Worm (Caenorhabditis elegans) whole organism, young adult: Measurements from ENCODE around the gene Y53C12A.7.

Experiments
- B0019.2 ChIP-seq: fragments of 200-800 bp; sonication (Bioruptor generic); conservative IDR thresholded peaks from 2 replicates; pipeline ENCODE4 v1.3.6; 2022; ENCODE audit warnings: missing genetic modification reagents, missing genetic modification characterization, missing compliant biosample characterization
- C06A6.2 ChIP-seq: fragments of 200-800 bp; sonication (Bioruptor generic); conservative IDR thresholded peaks from 2 replicates; pipeline ENCODE4 v1.3.6; 2022; ENCODE audit warnings: missing genetic modification characterization, missing compliant biosample characterization
- C17E4.6 ChIP-seq: fragments of 200-800 bp; sonication (Bioruptor generic); IDR thresholded peaks from 2 replicates; pipeline ENCODE4 v1.3.6; 2022; ENCODE audit warnings: missing genetic modification reagents, missing genetic modification characterization, missing compliant biosample characterization
- F39B2.1 ChIP-seq: fragments of 200-800 bp; sonication (Bioruptor generic); IDR thresholded peaks from 2 replicates; pipeline ENCODE4 v1.3.6; 2022; ENCODE audit warnings: missing genetic modification reagents, missing genetic modification characterization, missing compliant biosample characterization
- F49E8.2 ChIP-seq: sonication (generic microtip); optimal IDR thresholded peaks from 3 replicates; lab custom pipeline; 2017; ENCODE audit warnings: missing genetic modification characterization, mild to moderate bottlenecking, missing compliant biosample characterization, antibody characterized with exemption, moderate library complexity; ENCODE audit not compliant: insufficient read depth
- F55B11.4 ChIP-seq: sonication (generic microtip); optimal IDR thresholded peaks from 2 replicates; lab custom pipeline; 2016; ENCODE audit warnings: missing compliant biosample characterization, missing genetic modification characterization, borderline replicate concordance; ENCODE audit not compliant: insufficient read depth
- F57A8.1 ChIP-seq: fragments of 200-800 bp; sonication (Bioruptor generic); optimal IDR thresholded peaks from 2 replicates; lab custom pipeline; 2018; ENCODE audit warnings: mild to moderate bottlenecking, missing genetic modification characterization, moderate library complexity, missing compliant biosample characterization
- T26A5.8 ChIP-seq: sonication (generic microtip); optimal IDR thresholded peaks from 2 replicates; lab custom pipeline; 2016; ENCODE audit warnings: missing genetic modification characterization, missing compliant biosample characterization
- Y53G8AR.9 ChIP-seq: fragments of 200-800 bp; sonication (Bioruptor generic); conservative IDR thresholded peaks from 2 replicates; pipeline ENCODE4 v1.3.6; 2022; ENCODE audit warnings: missing genetic modification reagents, missing genetic modification characterization, missing compliant biosample characterization
- Y56A3A.18 ChIP-seq: fragments of 200-800 bp; sonication (Bioruptor generic); IDR thresholded peaks from 2 replicates; pipeline ENCODE4 v1.3.6; 2022; ENCODE audit warnings: missing genetic modification reagents, missing genetic modification characterization, missing compliant biosample characterization
- Y79H2A.3 ChIP-seq: fragments of 200-800 bp; sonication (Bioruptor generic); conservative IDR thresholded peaks from 2 replicates; pipeline ENCODE4 v1.3.6; 2022; ENCODE audit warnings: missing genetic modification reagents, missing genetic modification characterization, missing compliant biosample characterization
- ama-1 ChIP-seq, 3 experiments: fragments of 150-350 bp in 1 of 3; sonication (generic microtip) in 2 of 3; optimal IDR thresholded peaks; 2 replicates each; lab custom pipeline; 2014 to 2018; ENCODE audit warnings: missing biosample characterization in 2 of 3, missing genetic modification characterization in 2 of 3, missing genetic modification reagents in 2 of 3
- atf-7 ChIP-seq: sonication (generic microtip); optimal IDR thresholded peaks from 2 replicates; lab custom pipeline; 2017; ENCODE audit warnings: mild to moderate bottlenecking, missing genetic modification characterization, missing compliant biosample characterization
- athp-1 ChIP-seq: sonication (generic microtip); optimal IDR thresholded peaks from 2 replicates; lab custom pipeline; 2017; ENCODE audit warnings: mild to moderate bottlenecking, missing genetic modification characterization, missing compliant biosample characterization
- attf-5 ChIP-seq: fragments of 200-800 bp; sonication (Bioruptor generic); optimal IDR thresholded peaks from 2 replicates; lab custom pipeline; 2018; ENCODE audit warnings: mild to moderate bottlenecking, missing genetic modification characterization, missing compliant biosample characterization
- attf-6 ChIP-seq: fragments of 200-800 bp; sonication (Bioruptor generic); IDR thresholded peaks from 2 replicates; pipeline ENCODE4 v1.3.6; 2022; ENCODE audit warnings: missing genetic modification reagents, missing genetic modification characterization, missing compliant biosample characterization
- bed-2 ChIP-seq: fragments of 200-800 bp; sonication (Bioruptor generic); IDR thresholded peaks from 2 replicates; pipeline ENCODE4 v1.3.6; 2022; ENCODE audit warnings: missing genetic modification reagents, missing genetic modification characterization, missing compliant biosample characterization
- ceh-40 ChIP-seq: fragments of 200-800 bp; sonication (Bioruptor generic); IDR thresholded peaks from 2 replicates; pipeline ENCODE4 v1.3.6; 2022; ENCODE audit warnings: missing genetic modification characterization, missing compliant biosample characterization
- ceh-58 ChIP-seq: fragments of 200-800 bp; sonication (Bioruptor generic); IDR thresholded peaks from 2 replicates; pipeline ENCODE4 v1.3.6; 2022; ENCODE audit warnings: missing genetic modification characterization, missing compliant biosample characterization
- chd-7 ChIP-seq: sonication (generic microtip); optimal IDR thresholded peaks from 2 replicates; lab custom pipeline; 2016; ENCODE audit warnings: mild to moderate bottlenecking, missing genetic modification characterization, moderate library complexity, missing compliant biosample characterization
- egl-44 ChIP-seq: fragments of 200-800 bp; sonication (Bioruptor generic); IDR thresholded peaks from 2 replicates; pipeline ENCODE4 v1.3.6; 2022; ENCODE audit warnings: missing genetic modification reagents, missing genetic modification characterization, missing compliant biosample characterization
- egrh-3 ChIP-seq: fragments of 200-800 bp; sonication (Bioruptor generic); IDR thresholded peaks from 2 replicates; pipeline ENCODE4 v1.3.6; 2022; ENCODE audit warnings: missing genetic modification reagents, missing genetic modification characterization, missing compliant biosample characterization
- ets-4 ChIP-seq: fragments of 200-800 bp; sonication (Bioruptor generic); optimal IDR thresholded peaks from 2 replicates; lab custom pipeline; 2018; ENCODE audit warnings: mild to moderate bottlenecking, missing genetic modification characterization, missing compliant biosample characterization
- fkh-3 ChIP-seq: sonication (generic microtip); optimal IDR thresholded peaks from 2 replicates; lab custom pipeline; 2016; ENCODE audit warnings: mild to moderate bottlenecking, missing genetic modification characterization, missing compliant biosample characterization
- gei-17 ChIP-seq: fragments of 200-800 bp; sonication (Bioruptor generic); optimal IDR thresholded peaks from 2 replicates; lab custom pipeline; 2018; ENCODE audit warnings: mild to moderate bottlenecking, missing genetic modification characterization, missing compliant biosample characterization
- hsf-1 ChIP-seq: fragments of 200-800 bp; sonication (Bioruptor generic); IDR thresholded peaks from 2 replicates; pipeline ENCODE4 v1.3.6; 2022; ENCODE audit warnings: missing genetic modification reagents, missing genetic modification characterization, missing compliant biosample characterization
- let-607 ChIP-seq, 2 experiments: fragments of 200-800 bp in 1 of 2; sonication (Bioruptor generic) in 1 of 2; sonication (generic microtip) in 1 of 2; optimal IDR thresholded peaks; 2 replicates each; lab custom pipeline; 2016 to 2018; ENCODE audit warnings: mild to moderate bottlenecking in 2 of 2, missing compliant biosample characterization in 2 of 2, missing genetic modification characterization in 2 of 2, moderate library complexity in 2 of 2, missing genotype in 1 of 2
- lin-35 ChIP-seq, 3 experiments: fragments of 150-350 bp in 2 of 3; sonication (generic microtip) in 1 of 3; optimal IDR thresholded peaks; 2 replicates each; lab custom pipeline; 2014 to 2018; ENCODE audit warnings: missing biosample characterization in 3 of 3, missing genetic modification characterization in 3 of 3, missing genetic modification reagents in 3 of 3
- lin-54 ChIP-seq: fragments of 200-800 bp; sonication (Bioruptor generic); optimal IDR thresholded peaks from 2 replicates; lab custom pipeline; 2018; ENCODE audit warnings: mild to moderate bottlenecking, missing genetic modification characterization, missing compliant biosample characterization
- lir-1 ChIP-seq: fragments of 200-800 bp; sonication (Bioruptor generic); conservative IDR thresholded peaks from 2 replicates; pipeline ENCODE4 v1.3.6; 2022; ENCODE audit warnings: missing genetic modification reagents, missing genetic modification characterization, missing compliant biosample characterization
- lsl-1 ChIP-seq: fragments of 200-800 bp; sonication (Bioruptor generic); optimal IDR thresholded peaks from 2 replicates; lab custom pipeline; 2018; ENCODE audit warnings: mild to moderate bottlenecking, missing genetic modification characterization, moderate library complexity, missing compliant biosample characterization
- madf-3 ChIP-seq: fragments of 200-800 bp; sonication (Bioruptor generic); IDR thresholded peaks from 2 replicates; pipeline ENCODE4 v1.3.6; 2022; ENCODE audit warnings: missing genetic modification reagents, missing genetic modification characterization, missing compliant biosample characterization
- mel-28 ChIP-seq: sonication (generic microtip); optimal IDR thresholded peaks from 2 replicates; lab custom pipeline; 2016; ENCODE audit warnings: borderline replicate concordance, mild to moderate bottlenecking, missing genetic modification characterization, missing compliant biosample characterization
- nfya-2 ChIP-seq: fragments of 200-800 bp; sonication (Bioruptor generic); IDR thresholded peaks from 2 replicates; pipeline ENCODE4 v1.3.6; 2022; ENCODE audit warnings: missing genetic modification reagents, missing genetic modification characterization, missing compliant biosample characterization
- nfyb-1 ChIP-seq: fragments of 200-800 bp; sonication (Bioruptor generic); IDR thresholded peaks from 2 replicates; pipeline ENCODE4 v1.3.6; 2022; ENCODE audit warnings: missing genetic modification reagents, missing genetic modification characterization, missing compliant biosample characterization
- nhr-120 ChIP-seq: fragments of 200-800 bp; sonication (Bioruptor generic); IDR thresholded peaks from 2 replicates; pipeline ENCODE4 v1.3.6; 2022; ENCODE audit warnings: missing genetic modification characterization, missing compliant biosample characterization
- nhr-179 ChIP-seq: sonication (generic microtip); optimal IDR thresholded peaks from 2 replicates; lab custom pipeline; 2016; ENCODE audit warnings: mild to moderate bottlenecking, missing genetic modification characterization, missing compliant biosample characterization
- nhr-27 ChIP-seq: fragments of 200-800 bp; sonication (Bioruptor generic); optimal IDR thresholded peaks from 2 replicates; lab custom pipeline; 2018; ENCODE audit warnings: mild to moderate bottlenecking, missing genetic modification characterization, moderate library complexity, missing compliant biosample characterization
- rcor-1 ChIP-seq: fragments of 200-800 bp; sonication (Bioruptor generic); IDR thresholded peaks from 2 replicates; pipeline ENCODE4 v1.3.6; 2022; ENCODE audit warnings: missing genetic modification reagents, missing genetic modification characterization, missing compliant biosample characterization
- repo-1 ChIP-seq: sonication (generic microtip); optimal IDR thresholded peaks from 2 replicates; lab custom pipeline; 2017; ENCODE audit warnings: mild to moderate bottlenecking, missing genetic modification characterization, missing compliant biosample characterization
- rpc-1 ChIP-seq, 2 experiments: fragments of 150-350 bp in 1 of 2; sonication (generic microtip) in 1 of 2; optimal IDR thresholded peaks; 2 replicates each; lab custom pipeline; 2014 to 2018; ENCODE audit warnings: missing biosample characterization in 1 of 2, missing genetic modification characterization in 1 of 2, missing genetic modification reagents in 1 of 2, missing genotype in 1 of 2
- sdz-38 ChIP-seq: sonication (generic microtip); optimal IDR thresholded peaks from 2 replicates; lab custom pipeline; 2016; ENCODE audit warnings: missing genotype, missing genetic modification characterization, missing compliant biosample characterization
- sea-2 ChIP-seq: fragments of 200-800 bp; sonication (Bioruptor generic); IDR thresholded peaks from 2 replicates; pipeline ENCODE4 v1.3.6; 2022; ENCODE audit warnings: missing genetic modification characterization, missing compliant biosample characterization
- snpc-1.1 ChIP-seq: sonication (generic microtip); optimal IDR thresholded peaks from 2 replicates; lab custom pipeline; 2017; ENCODE audit warnings: missing genetic modification characterization, mild to moderate bottlenecking, missing compliant biosample characterization, antibody characterized with exemption, moderate library complexity, missing genotype, missing genetic modification reagents; ENCODE audit not compliant: insufficient read depth
- somi-1 ChIP-seq: fragments of 200-800 bp; sonication (Bioruptor generic); optimal IDR thresholded peaks from 2 replicates; lab custom pipeline; 2018; ENCODE audit warnings: mild to moderate bottlenecking, missing genetic modification characterization, missing compliant biosample characterization
- zfh-2 ChIP-seq: fragments of 200-800 bp; sonication (Bioruptor generic); conservative IDR thresholded peaks from 2 replicates; pipeline ENCODE4 v1.3.6; 2022; ENCODE audit warnings: missing genetic modification reagents, missing genetic modification characterization, missing compliant biosample characterization
- zim-3 ChIP-seq: sonication (generic microtip); optimal IDR thresholded peaks from 2 replicates; lab custom pipeline; 2017; ENCODE audit warnings: mild to moderate bottlenecking, missing genetic modification characterization, moderate library complexity, missing compliant biosample characterization
- ztf-26 ChIP-seq: sonication (generic microtip); optimal IDR thresholded peaks from 2 replicates; lab custom pipeline; 2017; ENCODE audit warnings: missing genetic modification characterization, missing compliant biosample characterization

Gene Y53C12A.7

ce11 chrII:9740552-9740951 is 40.2 kb downstream of the Y53C12A.7 start (continued):
- TF ChIP-seq nhr-179 (tag; lab: Kevin White, UChicago) (no peak), snpc-1.1 (no peak), bed-2 (GFP tag; lab: Robert Waterston, UW) (no peak), ama-1 (optimal IDR thresholded peaks at IDR 0.05; lab: Kevin White, UChicago) (no peak), ama-1 (GFP tag; optimal IDR thresholded peaks at IDR 0.05; lab: Kevin White, UChicago) (no peak), ceh-40 (no peak), hsf-1 (GFP tag; lab: Robert Waterston, UW) (no peak), C06A6.2 (GFP tag; lab: Robert Waterston, UW) (no peak), nfyb-1 (GFP tag; lab: Robert Waterston, UW) (no peak), lin-35 (GFP tag; optimal IDR thresholded peaks at IDR 0.05; lab: Kevin White, UChicago) (no peak), lir-1 (no peak), T26A5.8 (tag; lab: Kevin White, UChicago) (no peak), nhr-27 (tag; lab: Kevin White, UChicago) (no peak), gei-17 (GFP tag; lab: Kevin White, UChicago) (no peak), egl-44 (GFP tag; lab: Robert Waterston, UW) (no peak), F39B2.1 (GFP tag; lab: Robert Waterston, UW) (no peak), mel-28 (tag; lab: Kevin White, UChicago) (no peak), sea-2 (GFP tag; lab: Robert Waterston, UW) (no peak), madf-3 (0 out of 2 replicates have a peak, but pooled peaks have one; percentile 61), F49E8.2 (tag; lab: Kevin White, UChicago) (no peak), rcor-1 (GFP tag; lab: Robert Waterston, UW) (no peak), C17E4.6 (no peak), Y79H2A.3 (GFP tag; lab: Robert Waterston, UW) (no peak), lin-54 (no peak), let-607 (tag; optimal IDR thresholded peaks at IDR 0.05; lab: Kevin White, UChicago) (peak; percentile 61 to 69), F55B11.4 (tag; lab: Kevin White, UChicago) (no peak), rpc-1 (optimal IDR thresholded peaks at IDR 0.05; lab: Kevin White, UChicago) (no peak), rpc-1 (tag; optimal IDR thresholded peaks at IDR 0.05; lab: Kevin White, UChicago) (no peak), F57A8.1 (GFP tag; lab: Kevin White, UChicago) (no peak), athp-1 (tag; lab: Kevin White, UChicago) (no peak), zim-3 (tag; lab: Kevin White, UChicago) (no peak), nfya-2 (GFP tag; lab: Robert Waterston, UW) (no peak), egrh-3 (no peak), B0019.2 (GFP tag; lab: Robert Waterston, UW) (no peak), ceh-58 (GFP tag; lab: Robert Waterston, UW) (no peak), Y56A3A.18 (GFP tag; lab: Robert Waterston, UW) (0 out of 2 replicates have a peak, but pooled peaks have one; percentile 8), repo-1 (no peak), fkh-3 (tag; lab: Kevin White, UChicago) (no peak), Y53G8AR.9 (GFP tag; lab: Robert Waterston, UW) (0 out of 2 replicates have a peak, but pooled peaks have one; percentile 47), somi-1 (GFP tag; lab: Kevin White, UChicago) (no peak), nhr-120 (GFP tag; lab: Robert Waterston, UW) (no peak), chd-7 (tag; lab: Kevin White, UChicago) (no peak), zfh-2 (GFP tag; lab: Robert Waterston, UW) (no peak), attf-6 (GFP tag; lab: Robert Waterston, UW) (no peak), lsl-1 (GFP tag; lab: Kevin White, UChicago) (no peak), sdz-38 (no peak), ets-4 (GFP tag; lab: Kevin White, UChicago) (peak; percentile 3), attf-5 (no peak), atf-7 (no peak), ztf-26 (tag; lab: Kevin White, UChicago) (no peak)
